Worm (Caenorhabditis elegans) whole organism, mixed stage, embryonic: ENCODE measurements around the gene F55A11.11.

ENCODE experiments used
- M03D4.4 ChIP-seq: sonication (generic microtip); optimal IDR thresholded peaks from 2 replicates; lab custom pipeline; 2017; ENCODE audit warnings: mild to moderate bottlenecking, missing genetic modification characterization, missing compliant biosample characterization
- ces-1 ChIP-seq: fragments of 150-350 bp; optimal IDR thresholded peaks from 2 replicates; lab custom pipeline; 2014; ENCODE audit warnings: missing biosample characterization, missing genetic modification reagents, missing genetic modification characterization
- cnd-1 ChIP-seq: fragments of 200-800 bp; sonication (Bioruptor generic); optimal IDR thresholded peaks from 2 replicates; lab custom pipeline; 2018; ENCODE audit warnings: mild to moderate bottlenecking, missing genetic modification characterization, missing compliant biosample characterization
- drap-1 ChIP-seq: fragments of 200-800 bp; sonication (Bioruptor generic); optimal IDR thresholded peaks from 3 replicates; lab custom pipeline; 2018; ENCODE audit warnings: mild to moderate bottlenecking, missing genetic modification characterization, missing compliant biosample characterization
- elt-3 ChIP-seq: fragments of 150-350 bp; optimal IDR thresholded peaks from 2 replicates; lab custom pipeline; 2014; ENCODE audit warnings: missing biosample characterization, missing genetic modification characterization
- lsy-2 ChIP-seq: fragments of 150-350 bp; optimal IDR thresholded peaks from 2 replicates; lab custom pipeline; 2014; ENCODE audit warnings: missing biosample characterization, missing genetic modification characterization
- nhr-237 ChIP-seq: fragments of 150-350 bp; optimal IDR thresholded peaks from 2 replicates; lab custom pipeline; 2014; ENCODE audit warnings: missing biosample characterization, missing genetic modification characterization
- nhr-76 ChIP-seq: sonication (generic microtip); optimal IDR thresholded peaks from 2 replicates; lab custom pipeline; 2017; ENCODE audit warnings: missing biosample characterization, missing genetic modification characterization
- pha-4 ChIP-seq: fragments of 150-350 bp; optimal IDR thresholded peaks from 2 replicates; lab custom pipeline; 2018; ENCODE audit warnings: missing biosample characterization, missing genetic modification reagents, missing genetic modification characterization
- sem-2 ChIP-seq: fragments of 200-800 bp; sonication (Bioruptor generic); optimal IDR thresholded peaks from 2 replicates; lab custom pipeline; 2018; ENCODE audit warnings: mild to moderate bottlenecking, missing genetic modification characterization, missing compliant biosample characterization
- snpc-4 ChIP-seq: fragments of 150-350 bp; optimal IDR thresholded peaks from 2 replicates; lab custom pipeline; 2014; ENCODE audit warnings: missing biosample characterization, missing genetic modification characterization
- unc-62 ChIP-seq: fragments of 150-350 bp; optimal IDR thresholded peaks from 2 replicates; lab custom pipeline; 2014; ENCODE audit warnings: missing biosample characterization, missing genetic modification reagents, missing genetic modification characterization

ce11 chrV:11798320-11798719, 15.4 kb downstream of the F55A11.11 start:
- TF ChIP-seq lsy-2 (tag; lab: Kevin White, UChicago), result no peak
- no peak for TF ChIP-seq ces-1 (GFP tag; lab: Kevin White, UChicago)
- no peak for TF ChIP-seq pha-4
- TF ChIP-seq unc-62 (GFP tag; lab: Kevin White, UChicago), result no peak
- TF ChIP-seq elt-3 (tag; lab: Kevin White, UChicago), result no peak
- no peak for TF ChIP-seq snpc-4 (tag; lab: Kevin White, UChicago)
- no peak for TF ChIP-seq sem-2 (GFP tag; lab: Kevin White, UChicago)
- no peak for TF ChIP-seq nhr-237 (tag; lab: Kevin White, UChicago)
- no peak for TF ChIP-seq cnd-1 (tag; lab: Kevin White, UChicago)
- TF ChIP-seq M03D4.4 (tag; lab: Kevin White, UChicago), result no peak
- no peak for TF ChIP-seq drap-1
- TF ChIP-seq nhr-76 (tag; lab: Kevin White, UChicago), result no peak
